Worm (Caenorhabditis elegans): Measurements from ENCODE around the gene F38B6.7.

The F38B6.7 gene

DNA sequence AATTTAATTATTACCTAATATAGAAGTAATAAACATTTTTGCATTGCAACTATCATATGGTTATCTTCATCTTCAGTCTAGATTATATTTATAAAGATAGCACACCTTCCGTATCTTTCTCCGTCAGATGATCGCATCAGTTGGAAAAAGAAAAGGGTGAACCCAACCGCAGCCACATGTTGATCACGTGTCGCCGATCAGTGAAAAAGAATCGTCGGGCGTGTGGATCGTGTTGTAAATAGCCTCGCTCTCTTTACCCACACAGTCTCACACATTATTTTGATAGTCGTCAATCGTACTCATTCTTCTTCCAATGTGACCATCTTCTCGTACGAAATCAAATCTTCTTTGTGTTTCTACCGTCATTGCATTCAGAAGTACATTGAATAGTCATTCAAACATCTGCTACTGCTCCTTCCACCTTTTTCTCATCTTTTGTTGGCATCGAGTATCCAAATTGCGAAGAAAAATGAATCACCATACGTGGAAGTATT is 45.7 kb upstream of the F38B6.7 start:
- peak; percentile 56 for TF ChIP-seq aha-1 (tag; optimal IDR thresholded peaks at IDR 0.05)
- no peak for TF ChIP-seq nhr-84 (tag; optimal IDR thresholded peaks at IDR 0.05)
- TF ChIP-seq fkh-10 (GFP tag; optimal IDR thresholded peaks at IDR 0.05): no peak
- no peak for TF ChIP-seq vab-15 (tag; optimal IDR thresholded peaks at IDR 0.05)
- TF ChIP-seq mep-1 (tag; optimal IDR thresholded peaks at IDR 0.05): peak; percentile 91
- peak; percentile 89 for TF ChIP-seq lin-39 (tag; optimal IDR thresholded peaks at IDR 0.05)
- TF ChIP-seq swsn-7 (tag; optimal IDR thresholded peaks at IDR 0.05): peak; percentile 91
- TF ChIP-seq efl-3 (GFP tag; optimal IDR thresholded peaks at IDR 0.05): peak; percentile 89
- no peak for TF ChIP-seq pag-3 (tag; optimal IDR thresholded peaks at IDR 0.05; ENCODE audit: borderline replicate concordance, insufficient read depth)
- peak; percentile 61 for TF ChIP-seq egl-13 (tag; optimal IDR thresholded peaks at IDR 0.05)
- no peak for TF ChIP-seq sptf-1 (tag; optimal IDR thresholded peaks at IDR 0.05)
- peak; percentile 95 for TF ChIP-seq nhr-47 (tag; optimal IDR thresholded peaks at IDR 0.05)
- TF ChIP-seq blmp-1 (tag; optimal IDR thresholded peaks at IDR 0.05): peak; percentile 92
- TF ChIP-seq unc-62 (GFP tag; optimal IDR thresholded peaks at IDR 0.05): peak; percentile 15
- TF ChIP-seq ets-5 (GFP tag; IDR thresholded peaks at IDR 0.05): no peak
- TF ChIP-seq C34B4.2 (tag; optimal IDR thresholded peaks at IDR 0.05): no peak
- TF ChIP-seq rnt-1 (tag; optimal IDR thresholded peaks at IDR 0.05): peak; percentile 97
- peak in 1 of 2 experiments; percentile 80 for TF ChIP-seq ztf-11 (tag; optimal IDR thresholded peaks at IDR 0.05)
- peak; percentile 86 for TF ChIP-seq lir-3 (tag; optimal IDR thresholded peaks at IDR 0.05; ENCODE audit: poor library complexity)
- peak; percentile 44 for TF ChIP-seq skn-1 (tag; optimal IDR thresholded peaks at IDR 0.05)
- TF ChIP-seq nhr-90 (tag; optimal IDR thresholded peaks at IDR 0.05; ENCODE audit: poor library complexity): peak; percentile 99
- TF ChIP-seq fkh-4 (tag; optimal IDR thresholded peaks at IDR 0.05; ENCODE audit: borderline replicate concordance): no peak
- peak; percentile 43 for TF ChIP-seq nhr-237 (tag; optimal IDR thresholded peaks at IDR 0.05)
- TF ChIP-seq hlh-4 (tag; optimal IDR thresholded peaks at IDR 0.05): no peak
- peak; percentile 60 for TF ChIP-seq C04F5.9 (tag; optimal IDR thresholded peaks at IDR 0.05)
- peak; percentile 40 for TF ChIP-seq pqm-1 (tag; optimal IDR thresholded peaks at IDR 0.05)
- no peak for TF ChIP-seq aly-2 (tag; optimal IDR thresholded peaks at IDR 0.05)
- TF ChIP-seq nhr-71 (tag; optimal IDR thresholded peaks at IDR 0.05): peak; percentile 99
- TF ChIP-seq C16A3.4 (tag; optimal IDR thresholded peaks at IDR 0.05): peak; percentile 86
- TF ChIP-seq hpl-2 (GFP tag; optimal IDR thresholded peaks at IDR 0.05): peak; percentile 79
- peak; percentile 70 for TF ChIP-seq nhr-11 (tag; optimal IDR thresholded peaks at IDR 0.05)
- peak; percentile 99 for TF ChIP-seq snu-23 (GFP tag; optimal IDR thresholded peaks at IDR 0.05)
- TF ChIP-seq elt-3 (tag; optimal IDR thresholded peaks at IDR 0.05): peak; percentile 48 to 99 (median 92)
- TF ChIP-seq ces-1 (GFP tag; optimal IDR thresholded peaks at IDR 0.05): no peak
- peak; percentile 85 for TF ChIP-seq grh-1 (GFP tag; IDR thresholded peaks at IDR 0.05)
- TF ChIP-seq unc-86 (tag; optimal IDR thresholded peaks at IDR 0.05): peak; percentile 0
- TF ChIP-seq Y116A8C.19 (tag; optimal IDR thresholded peaks at IDR 0.05; ENCODE audit: borderline replicate concordance): no peak
- TF ChIP-seq lin-14 (GFP tag; optimal IDR thresholded peaks at IDR 0.05): peak; percentile 99
- TF ChIP-seq efl-1 (optimal IDR thresholded peaks at IDR 0.05): peak; percentile 63 to 65
- peak; percentile 10 to 97 for TF ChIP-seq efl-1 (GFP tag; optimal IDR thresholded peaks at IDR 0.05 in 1 of 2)
- peak; percentile 40 for TF ChIP-seq fkh-8 (tag; optimal IDR thresholded peaks at IDR 0.05)
- peak; percentile 9 for TF ChIP-seq mef-2 (tag; optimal IDR thresholded peaks at IDR 0.05)
- TF ChIP-seq lin-15B (tag; optimal IDR thresholded peaks at IDR 0.05): no peak
- TF ChIP-seq zag-1 (tag; optimal IDR thresholded peaks at IDR 0.05): no peak
- peak; percentile 77 for TF ChIP-seq zip-4 (GFP tag; optimal IDR thresholded peaks at IDR 0.05)
- TF ChIP-seq hlh-17 (GFP tag; optimal IDR thresholded peaks at IDR 0.05; ENCODE audit: borderline replicate concordance): no peak
- peak; percentile 49 for TF ChIP-seq fos-1 (tag; optimal IDR thresholded peaks at IDR 0.05)
- TF ChIP-seq ceh-82 (tag; optimal IDR thresholded peaks at IDR 0.05): peak; percentile 5 to 46 (median 43)
- TF ChIP-seq pax-3 (tag; optimal IDR thresholded peaks at IDR 0.05): peak; percentile 77
- TF ChIP-seq ceh-63 (GFP tag; optimal IDR thresholded peaks at IDR 0.05): no peak
- no peak for TF ChIP-seq nhr-12 (tag; optimal IDR thresholded peaks at IDR 0.05)
- TF ChIP-seq unc-98 (GFP tag; IDR thresholded peaks at IDR 0.05): no peak
